Worm (Caenorhabditis elegans) whole organism, late embryonic: ENCODE data around the gene Y32H12A.8.

Experiments
- ahr-1 ChIP-seq: sonication (generic microtip); optimal IDR thresholded peaks from 2 replicates; lab custom pipeline; 2016; ENCODE audit warnings: missing genetic modification characterization, missing compliant biosample characterization
- pha-4 ChIP-seq: fragments of 150-350 bp; optimal IDR thresholded peaks from 2 replicates; lab custom pipeline; 2018; ENCODE audit warnings: missing biosample characterization, missing genetic modification reagents, missing genetic modification characterization

- TF ChIP-seq ahr-1 (no peak), pha-4 (tag; lab: Kevin White, UChicago) (no peak)
Observed at ce11 chrIII:5373715-5374114, 32.1 kb downstream of the Y32H12A.8 start.
